Worm (Caenorhabditis elegans): ENCODE results near the gene T10B5.8.

DNA sequence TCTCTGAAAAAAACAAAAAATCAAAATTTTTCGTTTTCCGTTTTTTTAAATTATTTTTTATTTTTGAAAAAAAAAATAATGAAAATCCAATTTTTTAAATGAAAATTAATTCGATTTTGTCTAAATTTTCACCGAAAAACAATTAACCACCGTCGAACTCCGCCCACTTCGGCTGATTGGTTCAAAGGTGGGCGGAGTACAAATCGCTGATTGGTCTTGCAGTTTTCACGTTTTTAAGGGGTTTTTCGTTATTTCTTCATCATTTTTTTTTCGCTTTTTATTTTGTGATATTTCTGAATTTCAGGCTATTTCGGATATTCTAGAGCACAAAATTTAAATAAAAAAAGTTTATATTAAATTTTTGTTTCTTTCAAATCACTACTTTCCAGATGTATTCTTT, 23.2 kb downstream of the T10B5.8 start:
- TF ChIP-seq egl-44 (GFP tag; IDR thresholded peaks at IDR 0.05), result no peak
- no peak for TF ChIP-seq lin-54 (GFP tag; optimal IDR thresholded peaks at IDR 0.05)
- TF ChIP-seq hlh-26 (GFP tag; conservative IDR thresholded peaks at IDR 0.05), result no peak
- no peak for TF ChIP-seq mes-4 (tag; optimal IDR thresholded peaks at IDR 0.05)
- no peak for TF ChIP-seq Y67H2A.10 (GFP tag; conservative IDR thresholded peaks at IDR 0.05)
- no peak for TF ChIP-seq snpc-4 (GFP tag; optimal IDR thresholded peaks at IDR 0.05)
- TF ChIP-seq snpc-4 (tag; optimal IDR thresholded peaks at IDR 0.05), result no peak
- no peak for TF ChIP-seq ztf-6 (GFP tag; IDR thresholded peaks at IDR 0.05)
- no peak for TF ChIP-seq sea-2 (GFP tag; IDR thresholded peaks at IDR 0.05)
- TF ChIP-seq F22D6.2 (tag; optimal IDR thresholded peaks at IDR 0.05), result no peak
- no peak for TF ChIP-seq attf-3 (GFP tag; conservative IDR thresholded peaks at IDR 0.05)
- TF ChIP-seq snpc-3.4 (tag; optimal IDR thresholded peaks at IDR 0.05), result no peak
- TF ChIP-seq pha-4 (tag; optimal IDR thresholded peaks at IDR 0.05), result no peak
- TF ChIP-seq dox-1 (GFP tag; IDR thresholded peaks at IDR 0.05), result no peak
- no peak for TF ChIP-seq F23B12.7 (tag; optimal IDR thresholded peaks at IDR 0.05; ENCODE audit: insufficient read depth)

All from whole organism, young adult.